Fruit fly (Drosophila melanogaster): ENCODE data around the gene zfh1.

Gene zfh1

DNA sequence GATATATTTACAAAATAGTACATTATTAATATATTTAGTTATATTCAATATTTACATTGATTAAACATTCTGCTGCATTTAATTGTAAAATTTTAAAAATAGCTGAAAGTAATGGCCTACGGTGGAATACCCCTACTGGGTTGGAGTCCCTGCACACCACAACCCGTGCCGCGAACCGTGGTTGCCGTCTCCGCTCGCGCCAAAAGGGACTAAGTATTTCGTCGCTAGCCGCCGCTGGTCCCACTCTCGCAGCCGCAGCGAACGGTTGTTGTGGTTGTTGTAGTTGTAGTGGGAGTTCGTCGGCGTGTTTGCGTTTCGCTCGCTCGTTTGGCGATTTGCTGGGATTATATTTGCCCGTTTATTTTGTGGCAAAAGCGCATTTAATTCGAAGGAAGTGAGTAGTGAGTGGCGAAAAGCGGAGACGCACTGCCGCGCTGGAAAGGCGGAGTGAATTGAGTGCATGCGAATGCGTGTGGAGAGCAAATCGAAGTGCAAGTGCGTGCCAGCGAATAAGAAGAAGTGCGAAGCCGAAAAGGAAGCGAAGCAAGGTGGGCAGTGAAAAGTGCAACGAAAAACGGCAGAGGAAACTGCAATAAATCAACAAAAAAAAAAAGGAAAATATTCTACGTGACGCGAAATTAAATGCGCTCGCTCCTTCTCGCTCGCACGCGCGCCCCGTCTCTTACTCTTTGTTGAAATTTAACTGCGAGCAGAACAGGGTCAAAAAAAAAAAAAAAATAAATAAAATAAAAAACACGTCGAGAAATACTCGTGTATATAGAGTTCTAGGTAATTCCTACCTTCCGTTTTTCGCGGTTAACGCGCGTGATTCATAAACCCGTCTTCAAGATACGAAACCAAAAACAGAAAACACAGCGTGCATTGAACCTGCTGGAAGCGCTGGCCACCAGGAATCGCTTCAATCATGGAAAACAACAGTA lies 42.9 kb downstream of the zfh1 start, which contains the start of gene cindr (continued):
- TF ChIP-seq CG43689 (GFP tag; IDR thresholded peaks at IDR 0.05): no peak
- no peak for TF ChIP-seq CG3407 (GFP tag; optimal IDR thresholded peaks at IDR 0.05)
- peak; percentile 50 for TF ChIP-seq CG11398 (GFP tag; optimal IDR thresholded peaks at IDR 0.05)
- no peak for TF ChIP-seq CG15073 (GFP tag; optimal IDR thresholded peaks at IDR 0.05)
- TF ChIP-seq ap (GFP tag; IDR thresholded peaks at IDR 0.05): no peak
- peak; percentile 67 for TF ChIP-seq CG2116 (GFP tag; optimal IDR thresholded peaks at IDR 0.05)
- TF ChIP-seq Dll (GFP tag; IDR thresholded peaks at IDR 0.05; ENCODE audit: partially characterized antibody): 0 out of 4 replicates have a peak, but pooled peaks have one; percentile 41
- TF ChIP-seq CG18764 (GFP tag; optimal IDR thresholded peaks at IDR 0.05): no peak
- no peak for TF ChIP-seq CG9727 (GFP tag; optimal IDR thresholded peaks at IDR 0.05)
- no peak for TF ChIP-seq CG15479 (GFP tag; optimal IDR thresholded peaks at IDR 0.05)
- TF ChIP-seq trh (GFP tag; optimal IDR thresholded peaks at IDR 0.05): no peak
- no peak for TF ChIP-seq CG4328 (GFP tag; optimal IDR thresholded peaks at IDR 0.05)
- peak; percentile 63 for TF ChIP-seq Dp (GFP tag; optimal IDR thresholded peaks at IDR 0.05)
- no peak for TF ChIP-seq ab (GFP tag; optimal IDR thresholded peaks at IDR 0.05)
- TF ChIP-seq sug (tag; optimal IDR thresholded peaks at IDR 0.05): peak; percentile 61
- TF ChIP-seq ro (GFP tag; IDR thresholded peaks at IDR 0.05): no peak
- no peak for TF ChIP-seq CG1602 (GFP tag; optimal IDR thresholded peaks at IDR 0.05)
- TF ChIP-seq HHEX (GFP tag; optimal IDR thresholded peaks at IDR 0.05): no peak
- no peak for TF ChIP-seq CG10147 (GFP tag; optimal IDR thresholded peaks at IDR 0.05)
- no peak for TF ChIP-seq CG8359 (GFP tag; optimal IDR thresholded peaks at IDR 0.05; ENCODE audit: borderline replicate concordance)
- TF ChIP-seq knrl (GFP tag; IDR thresholded peaks at IDR 0.05; ENCODE audit: partially characterized antibody): peak; percentile 59; the same call in 1 of the 3 replicates
- peak; percentile 63; the same call in 2 of the 3 replicates for TF ChIP-seq ken (GFP tag; IDR thresholded peaks at IDR 0.05)
- TF ChIP-seq Nf-YC (tag; optimal IDR thresholded peaks at IDR 0.05): peak; percentile 45
- peak; percentile 3 for TF ChIP-seq kah (GFP tag; optimal IDR thresholded peaks at IDR 0.05)
- TF ChIP-seq CG34224 (GFP tag; IDR thresholded peaks at IDR 0.05; ENCODE audit: partially characterized antibody): peak; percentile 52; the same call in 1 of the 3 replicates
- peak; percentile 5 for TF ChIP-seq CG7556 (GFP tag; optimal IDR thresholded peaks at IDR 0.05)
- TF ChIP-seq sqz (GFP tag; optimal IDR thresholded peaks at IDR 0.05): peak; percentile 81
- TF ChIP-seq CG10979 (tag; optimal IDR thresholded peaks at IDR 0.05): peak; percentile 14
- TF ChIP-seq CG14014 (GFP tag; IDR thresholded peaks at IDR 0.05): no peak
- peak; percentile 57; the same call in 1 of the 2 replicates for TF ChIP-seq klu (GFP tag; IDR thresholded peaks at IDR 0.05)
- peak; percentile 84 for TF ChIP-seq HLHmδ (GFP tag; optimal IDR thresholded peaks at IDR 0.05)
- TF ChIP-seq CG18599 (GFP tag; optimal IDR thresholded peaks at IDR 0.05): peak; percentile 35
- TF ChIP-seq CG17568 (GFP tag; optimal IDR thresholded peaks at IDR 0.05): no peak
- TF ChIP-seq ranshi (GFP tag; IDR thresholded peaks at IDR 0.05): no peak
- peak; percentile 37 for TF ChIP-seq Chrac-16 (GFP tag; optimal IDR thresholded peaks at IDR 0.05)
- TF ChIP-seq CG15269 (tag; optimal IDR thresholded peaks at IDR 0.05): peak; percentile 33
- no peak for TF ChIP-seq CG2129 (GFP tag; IDR thresholded peaks at IDR 0.05; ENCODE audit: partially characterized antibody)
- no peak for TF ChIP-seq ham (GFP tag; IDR thresholded peaks at IDR 0.05)
- TF ChIP-seq Rfx (GFP tag; IDR thresholded peaks at IDR 0.05): peak; percentile 81
- TF ChIP-seq ara (GFP tag; IDR thresholded peaks at IDR 0.05): 0 out of 2 replicates have a peak, but pooled peaks have one; percentile 6
- TF ChIP-seq Eip74EF (GFP tag; optimal IDR thresholded peaks at IDR 0.05): no peak
- TF ChIP-seq tup (GFP tag; optimal IDR thresholded peaks at IDR 0.05): no peak
- TF ChIP-seq Abd-B (GFP tag; optimal IDR thresholded peaks at IDR 0.05): peak; percentile 74
- peak; percentile 79 for TF ChIP-seq her (GFP tag; optimal IDR thresholded peaks at IDR 0.05)
- TF ChIP-seq CG10543 (GFP tag; optimal IDR thresholded peaks at IDR 0.05): peak; percentile 59
- TF ChIP-seq Gug (GFP tag; IDR thresholded peaks at IDR 0.05): peak; percentile 40; the same call in 1 of the 4 replicates
- peak; percentile 15; the same call in 1 of the 2 replicates for TF ChIP-seq CG4404 (GFP tag; IDR thresholded peaks at IDR 0.05)
